Worm (Caenorhabditis elegans) whole organism, midembryonic: ENCODE measurements around the gene R05H5.4.

Experiments used
- T22C8.4 ChIP-seq: fragments of 200-800 bp; sonication (Bioruptor generic); IDR thresholded peaks from 2 replicates; pipeline ENCODE4 v1.3.6; 2022; ENCODE audit warnings: missing genetic modification characterization, missing compliant biosample characterization
- cog-1 ChIP-seq: sonication (generic microtip); optimal IDR thresholded peaks from 2 replicates; lab custom pipeline; 2016; ENCODE audit warnings: missing genetic modification characterization, missing compliant biosample characterization
- klf-2 ChIP-seq: fragments of 200-800 bp; sonication (Bioruptor generic); conservative IDR thresholded peaks from 2 replicates; pipeline ENCODE4 v1.3.6; 2022; ENCODE audit warnings: missing genetic modification reagents, missing genetic modification characterization, missing compliant biosample characterization
- ref-1 ChIP-seq: fragments of 200-800 bp; sonication (Bioruptor generic); conservative IDR thresholded peaks from 2 replicates; pipeline ENCODE4 v1.3.6; 2022; ENCODE audit warnings: missing genetic modification reagents, missing genetic modification characterization, missing compliant biosample characterization

ce11 chrII:10247154-10247553 lies 47.3 kb upstream of the R05H5.4 start:
- TF ChIP-seq ref-1 (GFP tag; lab: Robert Waterston, UW) (no peak), cog-1 (tag; lab: Kevin White, UChicago) (no peak), klf-2 (GFP tag; lab: Robert Waterston, UW) (no peak), T22C8.4 (GFP tag; lab: Robert Waterston, UW) (no peak)
